Worm (Caenorhabditis elegans) whole organism, young adult: ENCODE measurements around the gene F43C1.5.

Source experiments
- B0019.2 ChIP-seq: fragments of 200-800 bp; sonication (Bioruptor generic); conservative IDR thresholded peaks from 2 replicates; pipeline ENCODE4 v1.3.6; 2022; ENCODE audit warnings: missing genetic modification reagents, missing genetic modification characterization, missing compliant biosample characterization
- B0336.3 ChIP-seq: fragments of 200-800 bp; sonication (Bioruptor generic); IDR thresholded peaks from 2 replicates; pipeline ENCODE4 v1.3.6; 2022; ENCODE audit warnings: missing genetic modification characterization, missing compliant biosample characterization
- C06A6.2 ChIP-seq: fragments of 200-800 bp; sonication (Bioruptor generic); conservative IDR thresholded peaks from 2 replicates; pipeline ENCODE4 v1.3.6; 2022; ENCODE audit warnings: missing genetic modification characterization, missing compliant biosample characterization
- F23B12.7 ChIP-seq: sonication (generic microtip); optimal IDR thresholded peaks from 2 replicates; lab custom pipeline; 2017; ENCODE audit warnings: missing genetic modification characterization, mild to moderate bottlenecking, missing compliant biosample characterization, antibody characterized with exemption, moderate library complexity; ENCODE audit not compliant: insufficient read depth
- F39B2.1 ChIP-seq: fragments of 200-800 bp; sonication (Bioruptor generic); IDR thresholded peaks from 2 replicates; pipeline ENCODE4 v1.3.6; 2022; ENCODE audit warnings: missing genetic modification reagents, missing genetic modification characterization, missing compliant biosample characterization
- F57C9.4 ChIP-seq: sonication (generic microtip); optimal IDR thresholded peaks from 2 replicates; lab custom pipeline; 2017; ENCODE audit warnings: mild to moderate bottlenecking, missing genetic modification characterization, missing compliant biosample characterization
- K11D2.4 ChIP-seq: fragments of 200-800 bp; sonication (Bioruptor generic); IDR thresholded peaks from 2 replicates; pipeline ENCODE4 v1.3.6; 2022; ENCODE audit warnings: missing genetic modification reagents, missing genetic modification characterization, missing compliant biosample characterization
- K12H6.12 ChIP-seq: fragments of 200-800 bp; sonication (Bioruptor generic); optimal IDR thresholded peaks from 2 replicates; lab custom pipeline; 2018; ENCODE audit warnings: mild to moderate bottlenecking, missing genetic modification characterization, missing compliant biosample characterization
- T07F8.4 ChIP-seq: sonication (generic microtip); optimal IDR thresholded peaks from 2 replicates; lab custom pipeline; 2016; ENCODE audit warnings: mild to moderate bottlenecking, missing genetic modification characterization, moderate library complexity, missing compliant biosample characterization
- T26A5.8 ChIP-seq: sonication (generic microtip); optimal IDR thresholded peaks from 2 replicates; lab custom pipeline; 2016; ENCODE audit warnings: missing genetic modification characterization, missing compliant biosample characterization
- Y53F4B.3 ChIP-seq: fragments of 200-800 bp; sonication (Bioruptor generic); IDR thresholded peaks from 2 replicates; pipeline ENCODE4 v1.3.6; 2022; ENCODE audit warnings: missing genetic modification reagents, missing genetic modification characterization, missing compliant biosample characterization
- Y53G8AR.9 ChIP-seq: fragments of 200-800 bp; sonication (Bioruptor generic); conservative IDR thresholded peaks from 2 replicates; pipeline ENCODE4 v1.3.6; 2022; ENCODE audit warnings: missing genetic modification reagents, missing genetic modification characterization, missing compliant biosample characterization
- Y56A3A.18 ChIP-seq: fragments of 200-800 bp; sonication (Bioruptor generic); IDR thresholded peaks from 2 replicates; pipeline ENCODE4 v1.3.6; 2022; ENCODE audit warnings: missing genetic modification reagents, missing genetic modification characterization, missing compliant biosample characterization
- Y95B8A.8 ChIP-seq: fragments of 200-800 bp; sonication (Bioruptor generic); IDR thresholded peaks from 2 replicates; pipeline ENCODE4 v1.3.6; 2022; ENCODE audit warnings: missing genetic modification reagents, missing genetic modification characterization, missing compliant biosample characterization
- akir-1 ChIP-seq: fragments of 200-800 bp; sonication (Bioruptor generic); optimal IDR thresholded peaks from 2 replicates; lab custom pipeline; 2018; ENCODE audit warnings: mild to moderate bottlenecking, missing genetic modification characterization, moderate library complexity, missing compliant biosample characterization
- aptf-2 ChIP-seq: fragments of 200-800 bp; sonication (Bioruptor generic); conservative IDR thresholded peaks from 2 replicates; pipeline ENCODE4 v1.3.6; 2022; ENCODE audit warnings: missing genetic modification reagents, missing genetic modification characterization, missing compliant biosample characterization
- attf-3 ChIP-seq: fragments of 200-800 bp; sonication (Bioruptor generic); conservative IDR thresholded peaks from 2 replicates; pipeline ENCODE4 v1.3.6; 2022; ENCODE audit warnings: missing genetic modification reagents, missing genetic modification characterization, missing compliant biosample characterization
- attf-5 ChIP-seq: fragments of 200-800 bp; sonication (Bioruptor generic); optimal IDR thresholded peaks from 2 replicates; lab custom pipeline; 2018; ENCODE audit warnings: mild to moderate bottlenecking, missing genetic modification characterization, missing compliant biosample characterization
- bed-1 ChIP-seq: fragments of 200-800 bp; sonication (Bioruptor generic); IDR thresholded peaks from 2 replicates; pipeline ENCODE4 v1.3.6; 2022; ENCODE audit warnings: missing genetic modification reagents, missing genetic modification characterization, missing compliant biosample characterization
- ccch-3 ChIP-seq: fragments of 200-800 bp; sonication (Bioruptor generic); optimal IDR thresholded peaks from 2 replicates; lab custom pipeline; 2018; ENCODE audit warnings: mild to moderate bottlenecking, missing genetic modification characterization, missing compliant biosample characterization
- ceh-100 ChIP-seq: fragments of 200-800 bp; sonication (Bioruptor generic); IDR thresholded peaks from 2 replicates; pipeline ENCODE4 v1.3.6; 2022; ENCODE audit warnings: missing genetic modification reagents, missing genetic modification characterization, missing compliant biosample characterization
- ceh-58 ChIP-seq: fragments of 200-800 bp; sonication (Bioruptor generic); IDR thresholded peaks from 2 replicates; pipeline ENCODE4 v1.3.6; 2022; ENCODE audit warnings: missing genetic modification characterization, missing compliant biosample characterization
- ceh-79 ChIP-seq: sonication (generic microtip); optimal IDR thresholded peaks from 2 replicates; lab custom pipeline; 2017; ENCODE audit warnings: mild to moderate bottlenecking, missing genetic modification characterization, missing compliant biosample characterization
- ceh-91 ChIP-seq: fragments of 200-800 bp; sonication (Bioruptor generic); IDR thresholded peaks from 2 replicates; pipeline ENCODE4 v1.3.6; 2022; ENCODE audit warnings: missing genetic modification reagents, missing genetic modification characterization, missing compliant biosample characterization
- egl-18 ChIP-seq: fragments of 200-800 bp; sonication (Bioruptor generic); IDR thresholded peaks from 2 replicates; pipeline ENCODE4 v1.3.6; 2022; ENCODE audit warnings: missing genetic modification reagents, missing genetic modification characterization, missing compliant biosample characterization
- ets-4 ChIP-seq: fragments of 200-800 bp; sonication (Bioruptor generic); optimal IDR thresholded peaks from 2 replicates; lab custom pipeline; 2018; ENCODE audit warnings: mild to moderate bottlenecking, missing genetic modification characterization, missing compliant biosample characterization
- hlh-12 ChIP-seq: sonication (generic microtip); optimal IDR thresholded peaks from 2 replicates; lab custom pipeline; 2016; ENCODE audit warnings: missing genetic modification characterization, missing compliant biosample characterization
- hlh-26 ChIP-seq: fragments of 200-800 bp; sonication (Bioruptor generic); conservative IDR thresholded peaks from 2 replicates; pipeline ENCODE4 v1.3.6; 2022; ENCODE audit warnings: missing genetic modification reagents, missing genetic modification characterization, missing compliant biosample characterization
- hmg-20 ChIP-seq: fragments of 200-800 bp; sonication (Bioruptor generic); IDR thresholded peaks from 2 replicates; pipeline ENCODE4 v1.3.6; 2022; ENCODE audit warnings: missing genetic modification reagents, missing genetic modification characterization, missing compliant biosample characterization
- hrde-1 ChIP-seq: sonication (generic microtip); optimal IDR thresholded peaks from 2 replicates; lab custom pipeline; 2016; ENCODE audit warnings: missing genetic modification characterization, mild to moderate bottlenecking, missing compliant biosample characterization, moderate library complexity, missing genotype, missing genetic modification reagents, borderline replicate concordance
- let-526 ChIP-seq: fragments of 200-800 bp; sonication (Bioruptor generic); IDR thresholded peaks from 2 replicates; pipeline ENCODE4 v1.3.6; 2022; ENCODE audit warnings: missing genetic modification reagents, missing genetic modification characterization, missing compliant biosample characterization
- lin-26 ChIP-seq: fragments of 200-800 bp; sonication (Bioruptor generic); IDR thresholded peaks from 2 replicates; pipeline ENCODE4 v1.3.6; 2022; ENCODE audit warnings: missing genetic modification reagents, missing genetic modification characterization, missing compliant biosample characterization
- lin-35 ChIP-seq, 3 experiments: fragments of 150-350 bp in 2 of 3; sonication (generic microtip) in 1 of 3; optimal IDR thresholded peaks; 2 replicates each; lab custom pipeline; 2014 to 2018; ENCODE audit warnings: missing biosample characterization in 3 of 3, missing genetic modification characterization in 3 of 3, missing genetic modification reagents in 3 of 3
- lin-40 ChIP-seq: sonication (generic microtip); optimal IDR thresholded peaks from 2 replicates; lab custom pipeline; 2016; ENCODE audit warnings: missing genetic modification characterization, mild to moderate bottlenecking, missing compliant biosample characterization, missing genotype, missing genetic modification reagents
- madf-3 ChIP-seq: fragments of 200-800 bp; sonication (Bioruptor generic); IDR thresholded peaks from 2 replicates; pipeline ENCODE4 v1.3.6; 2022; ENCODE audit warnings: missing genetic modification reagents, missing genetic modification characterization, missing compliant biosample characterization
- madf-8 ChIP-seq: fragments of 200-800 bp; sonication (Bioruptor generic); conservative IDR thresholded peaks from 2 replicates; pipeline ENCODE4 v1.3.6; 2022; ENCODE audit warnings: missing genetic modification reagents, missing genetic modification characterization, missing compliant biosample characterization
- mcd-1 ChIP-seq: fragments of 200-800 bp; sonication (Bioruptor generic); IDR thresholded peaks from 2 replicates; pipeline ENCODE4 v1.3.6; 2022; ENCODE audit warnings: missing genetic modification reagents, missing genetic modification characterization, missing compliant biosample characterization
- mel-28 ChIP-seq: sonication (generic microtip); optimal IDR thresholded peaks from 2 replicates; lab custom pipeline; 2016; ENCODE audit warnings: borderline replicate concordance, mild to moderate bottlenecking, missing genetic modification characterization, missing compliant biosample characterization
- mes-4 ChIP-seq: sonication (generic microtip); optimal IDR thresholded peaks from 2 replicates; lab custom pipeline; 2016; ENCODE audit warnings: missing genotype, missing genetic modification characterization, missing compliant biosample characterization
- nfya-2 ChIP-seq: fragments of 200-800 bp; sonication (Bioruptor generic); IDR thresholded peaks from 2 replicates; pipeline ENCODE4 v1.3.6; 2022; ENCODE audit warnings: missing genetic modification reagents, missing genetic modification characterization, missing compliant biosample characterization
- nhr-179 ChIP-seq: sonication (generic microtip); optimal IDR thresholded peaks from 2 replicates; lab custom pipeline; 2016; ENCODE audit warnings: mild to moderate bottlenecking, missing genetic modification characterization, missing compliant biosample characterization
- nhr-90 ChIP-seq: sonication (generic microtip); optimal IDR thresholded peaks from 2 replicates; lab custom pipeline; 2016; ENCODE audit warnings: missing genotype, mild to moderate bottlenecking, missing genetic modification characterization, missing compliant biosample characterization
- rpc-1 ChIP-seq, 2 experiments: fragments of 150-350 bp in 1 of 2; sonication (generic microtip) in 1 of 2; optimal IDR thresholded peaks; 2 replicates each; lab custom pipeline; 2014 to 2018; ENCODE audit warnings: missing biosample characterization in 1 of 2, missing genetic modification characterization in 1 of 2, missing genetic modification reagents in 1 of 2, missing genotype in 1 of 2
- tbx-9 ChIP-seq: sonication (generic microtip); optimal IDR thresholded peaks from 2 replicates; lab custom pipeline; 2016; ENCODE audit warnings: borderline replicate concordance, missing genetic modification characterization, inconsistent platforms, missing compliant biosample characterization
- tlf-1 ChIP-seq: fragments of 200-800 bp; sonication (Bioruptor generic); optimal IDR thresholded peaks from 2 replicates; lab custom pipeline; 2018; ENCODE audit warnings: mild to moderate bottlenecking, missing genetic modification characterization, missing compliant biosample characterization
- zfh-2 ChIP-seq: fragments of 200-800 bp; sonication (Bioruptor generic); conservative IDR thresholded peaks from 2 replicates; pipeline ENCODE4 v1.3.6; 2022; ENCODE audit warnings: missing genetic modification reagents, missing genetic modification characterization, missing compliant biosample characterization
- ztf-18 ChIP-seq: sonication (generic microtip); optimal IDR thresholded peaks from 2 replicates; lab custom pipeline; 2016; ENCODE audit warnings: missing genotype, mild to moderate bottlenecking, missing genetic modification characterization, missing compliant biosample characterization

F43C1.5 gene

DNA sequence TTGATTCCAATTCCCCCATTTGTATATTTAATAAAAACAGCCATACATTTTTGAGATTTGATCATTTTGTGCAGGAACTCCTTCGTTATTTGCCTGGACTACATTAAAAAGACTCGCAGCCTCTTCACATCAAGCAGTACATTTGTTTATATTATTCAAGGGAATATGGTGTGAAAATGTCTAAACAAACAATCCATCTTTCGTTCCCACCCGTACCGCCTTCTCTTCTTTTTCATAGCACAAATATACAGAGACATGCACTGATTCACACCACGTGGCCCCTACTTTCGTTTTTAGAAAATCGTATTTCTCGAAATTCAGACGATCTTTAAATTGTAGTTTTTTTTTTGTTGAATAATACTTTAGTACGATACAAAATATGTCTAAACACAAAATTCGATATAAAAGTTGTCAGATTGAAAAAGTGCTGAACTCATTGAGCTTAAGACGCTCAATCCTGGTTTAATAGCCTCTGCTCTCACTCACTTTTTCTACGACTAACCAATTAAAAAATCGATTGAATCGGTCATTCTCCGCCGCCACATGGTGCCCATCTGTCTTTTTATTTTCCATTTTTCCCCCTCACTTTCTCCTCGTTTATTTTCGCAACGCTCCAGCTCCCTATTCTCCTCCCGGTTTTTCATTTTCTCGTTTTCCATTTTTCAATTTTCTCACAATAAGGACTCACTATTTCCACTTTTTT lies 33.5 kb upstream of the F43C1.5 start (continued):
- no peak for TF ChIP-seq tbx-9 (tag; lab: Kevin White, UChicago)
- TF ChIP-seq tlf-1 (GFP tag; lab: Kevin White, UChicago): peak; percentile 77
- TF ChIP-seq Y53G8AR.9 (GFP tag; lab: Robert Waterston, UW): peak; percentile 94
- no peak for TF ChIP-seq nfya-2 (GFP tag; lab: Robert Waterston, UW)
- peak; percentile 87 for TF ChIP-seq Y56A3A.18
- no peak; the same call in 1 of the 2 replicates for TF ChIP-seq ceh-100 (GFP tag; lab: Robert Waterston, UW)
- peak; percentile 81 for TF ChIP-seq hmg-20
- TF ChIP-seq ztf-18 (tag; lab: Kevin White, UChicago): no peak
- peak; percentile 24 for TF ChIP-seq attf-5 (GFP tag; lab: Kevin White, UChicago)
- TF ChIP-seq T07F8.4 (tag; lab: Kevin White, UChicago): no peak
- peak; percentile 62 for TF ChIP-seq F57C9.4 (tag; lab: Kevin White, UChicago)
- no peak for TF ChIP-seq bed-1 (GFP tag; lab: Robert Waterston, UW)
- TF ChIP-seq aptf-2 (GFP tag; lab: Robert Waterston, UW): no peak
- peak; percentile 58; the same call in 1 of the 2 replicates for TF ChIP-seq C06A6.2
- no peak for TF ChIP-seq zfh-2 (GFP tag; lab: Robert Waterston, UW)
- no peak for TF ChIP-seq akir-1 (GFP tag; lab: Kevin White, UChicago)
- no peak for TF ChIP-seq nhr-179
- TF ChIP-seq lin-35 (GFP tag; optimal IDR thresholded peaks at IDR 0.05; lab: Kevin White, UChicago): peak in 1 of 3 experiments; percentile 62
- 0 out of 2 replicates have a peak, but pooled peaks have one; percentile 19 for TF ChIP-seq mcd-1 (GFP tag; lab: Robert Waterston, UW)
- TF ChIP-seq F23B12.7: no peak
- no peak for TF ChIP-seq rpc-1 (optimal IDR thresholded peaks at IDR 0.05; lab: Kevin White, UChicago)
- no peak for TF ChIP-seq rpc-1 (tag; optimal IDR thresholded peaks at IDR 0.05; lab: Kevin White, UChicago)
- peak; percentile 39 for TF ChIP-seq K12H6.12 (tag; lab: Kevin White, UChicago)
- no peak for TF ChIP-seq ceh-58 (GFP tag; lab: Robert Waterston, UW)
- no peak for TF ChIP-seq Y95B8A.8 (GFP tag; lab: Robert Waterston, UW)
- no peak for TF ChIP-seq madf-8 (GFP tag; lab: Robert Waterston, UW)
- TF ChIP-seq ceh-91 (GFP tag; lab: Robert Waterston, UW): no peak
- TF ChIP-seq ceh-79 (tag; lab: Kevin White, UChicago): peak; percentile 33
- TF ChIP-seq lin-26 (GFP tag; lab: Robert Waterston, UW): peak; percentile 41; the same call in 1 of the 2 replicates
- peak; percentile 95 for TF ChIP-seq B0336.3 (GFP tag; lab: Robert Waterston, UW)
- no peak for TF ChIP-seq Y53F4B.3 (GFP tag; lab: Robert Waterston, UW)
- peak; percentile 11 for TF ChIP-seq ets-4 (GFP tag; lab: Kevin White, UChicago)
- peak; percentile 73 for TF ChIP-seq K11D2.4
- peak; percentile 59 for TF ChIP-seq nhr-90 (tag; lab: Kevin White, UChicago)
- TF ChIP-seq hrde-1 (tag; lab: Kevin White, UChicago): no peak
- 0 out of 2 replicates have a peak, but pooled peaks have one; percentile 49 for TF ChIP-seq let-526 (GFP tag; lab: Robert Waterston, UW)
- TF ChIP-seq lin-40 (tag; lab: Kevin White, UChicago): peak; percentile 57
- TF ChIP-seq hlh-26 (GFP tag; lab: Robert Waterston, UW): no peak
- no peak for TF ChIP-seq hlh-12 (tag; lab: Kevin White, UChicago)
- TF ChIP-seq B0019.2 (GFP tag; lab: Robert Waterston, UW): no peak
- TF ChIP-seq F39B2.1: no peak
- TF ChIP-seq mes-4: no peak
- TF ChIP-seq T26A5.8: no peak
- no peak for TF ChIP-seq ccch-3 (GFP tag; lab: Kevin White, UChicago)
- peak; percentile 54 for TF ChIP-seq mel-28
- TF ChIP-seq attf-3: no peak
- TF ChIP-seq egl-18 (GFP tag; lab: Robert Waterston, UW): no peak
- TF ChIP-seq madf-3 (GFP tag; lab: Robert Waterston, UW): peak; percentile 56; the same call in 1 of the 2 replicates
